Fruit fly (Drosophila melanogaster): ENCODE measurements around the gene dod.

DNA sequence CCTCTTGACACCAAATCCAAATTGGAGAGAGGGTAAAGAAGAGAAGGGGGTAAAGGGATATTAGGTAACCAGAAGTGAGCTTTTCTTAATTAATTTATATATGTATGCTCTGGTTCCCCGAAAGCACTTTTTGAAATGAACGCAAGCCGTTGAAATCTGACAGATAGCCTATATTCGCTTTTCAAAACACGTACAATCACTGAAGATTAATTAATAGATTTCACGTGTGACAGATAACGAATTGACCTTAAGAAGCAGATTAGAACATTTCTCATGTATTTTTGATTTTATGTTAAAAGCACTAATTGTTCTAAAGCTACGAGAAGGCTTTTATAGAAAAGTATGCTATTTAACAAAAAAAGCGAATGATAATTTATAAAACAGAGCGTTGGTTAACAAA is 8.1 kb upstream of the dod start:
- TF ChIP-seq CG17806 (tag; optimal IDR thresholded peaks at IDR 0.05) (no peak), CG15710 (tag; optimal IDR thresholded peaks at IDR 0.05) (no peak), CG32121 (GFP tag; IDR thresholded peaks at IDR 0.05) (no peak), CG12605 (GFP tag; IDR thresholded peaks at IDR 0.05) (no peak), fd96Ca (GFP tag; IDR thresholded peaks at IDR 0.05) (no peak), rn (GFP tag; IDR thresholded peaks at IDR 0.05) (no peak)

Data from whole organism, pupa.